Fruit fly (Drosophila melanogaster) S2 (cell line): ENCODE data around the gene Spec2.

ENCODE experiments used
- CG8478 ChIP-seq: fragments of >200 bp; optimal IDR thresholded peaks from 2 replicates; lab custom pipeline; 2018
- CTCF ChIP-seq, 2 experiments: fragments of >200 bp; optimal IDR thresholded peaks; 2 replicates each; lab custom pipeline; 2018

DNA sequence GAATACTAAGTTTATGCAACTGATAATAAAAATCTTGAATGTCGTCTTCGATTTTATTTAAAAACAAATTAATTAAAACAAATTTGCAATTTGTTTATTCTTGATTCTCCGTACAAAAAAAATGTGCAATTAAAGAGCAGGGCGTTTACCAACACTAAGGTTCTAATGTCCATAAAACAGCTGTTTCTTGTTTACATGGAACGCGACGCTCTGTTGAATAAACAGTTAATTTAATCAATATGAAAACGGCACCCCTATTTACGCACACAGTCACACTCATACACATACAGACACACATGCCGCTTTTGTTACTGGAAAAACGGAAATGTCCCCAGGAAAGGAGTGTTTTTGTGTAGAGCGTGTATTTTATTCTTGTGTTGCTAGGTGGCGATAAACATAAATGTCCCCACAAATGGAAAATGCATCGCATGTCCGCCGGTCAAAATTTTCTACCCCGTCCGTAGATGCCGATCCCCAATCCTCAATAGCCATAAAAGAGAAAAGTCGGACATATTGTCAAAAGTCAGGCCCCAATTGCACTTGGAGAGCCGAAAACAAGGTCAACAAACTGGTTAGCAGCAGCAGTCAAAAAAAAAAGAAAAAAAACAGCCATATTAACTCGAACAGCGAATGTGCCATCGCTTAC is 817 bp downstream of the Spec2 start:
- TF ChIP-seq CTCF (optimal IDR thresholded peaks at IDR 0.05; lab: Kevin White, UChicago) (no peak), CG8478 (lab: Kevin White, UChicago) (no peak)
